Worm (Caenorhabditis elegans) whole organism, young adult: Measurements from ENCODE around the gene F47E1.20.

ENCODE experiments used
- F22D6.2 ChIP-seq: sonication (generic microtip); optimal IDR thresholded peaks from 2 replicates; lab custom pipeline; 2016; ENCODE audit warnings: mild to moderate bottlenecking, missing genetic modification characterization, missing compliant biosample characterization
- F33H1.4 ChIP-seq: fragments of 200-800 bp; sonication (Bioruptor generic); IDR thresholded peaks from 2 replicates; pipeline ENCODE4 v1.3.6; 2022; ENCODE audit warnings: missing genetic modification reagents, missing genetic modification characterization, missing compliant biosample characterization
- F52B5.7 ChIP-seq: sonication (generic microtip); optimal IDR thresholded peaks from 2 replicates; lab custom pipeline; 2016; ENCODE audit warnings: mild to moderate bottlenecking, missing genetic modification characterization, missing compliant biosample characterization
- F57A8.1 ChIP-seq: fragments of 200-800 bp; sonication (Bioruptor generic); optimal IDR thresholded peaks from 2 replicates; lab custom pipeline; 2018; ENCODE audit warnings: mild to moderate bottlenecking, missing genetic modification characterization, moderate library complexity, missing compliant biosample characterization
- K11D2.4 ChIP-seq: fragments of 200-800 bp; sonication (Bioruptor generic); IDR thresholded peaks from 2 replicates; pipeline ENCODE4 v1.3.6; 2022; ENCODE audit warnings: missing genetic modification reagents, missing genetic modification characterization, missing compliant biosample characterization
- T26A5.8 ChIP-seq: sonication (generic microtip); optimal IDR thresholded peaks from 2 replicates; lab custom pipeline; 2016; ENCODE audit warnings: missing genetic modification characterization, missing compliant biosample characterization
- Y56A3A.18 ChIP-seq: fragments of 200-800 bp; sonication (Bioruptor generic); IDR thresholded peaks from 2 replicates; pipeline ENCODE4 v1.3.6; 2022; ENCODE audit warnings: missing genetic modification reagents, missing genetic modification characterization, missing compliant biosample characterization
- Y67H2A.10 ChIP-seq: fragments of 200-800 bp; sonication (Bioruptor generic); conservative IDR thresholded peaks from 2 replicates; pipeline ENCODE4 v1.3.6; 2022; ENCODE audit warnings: missing genetic modification reagents, missing genetic modification characterization, missing compliant biosample characterization
- akir-1 ChIP-seq: fragments of 200-800 bp; sonication (Bioruptor generic); optimal IDR thresholded peaks from 2 replicates; lab custom pipeline; 2018; ENCODE audit warnings: mild to moderate bottlenecking, missing genetic modification characterization, moderate library complexity, missing compliant biosample characterization
- ama-1 ChIP-seq, 3 experiments: fragments of 150-350 bp in 1 of 3; sonication (generic microtip) in 2 of 3; optimal IDR thresholded peaks; 2 replicates each; lab custom pipeline; 2014 to 2018; ENCODE audit warnings: missing biosample characterization in 2 of 3, missing genetic modification characterization in 2 of 3, missing genetic modification reagents in 2 of 3
- aptf-2 ChIP-seq: fragments of 200-800 bp; sonication (Bioruptor generic); conservative IDR thresholded peaks from 2 replicates; pipeline ENCODE4 v1.3.6; 2022; ENCODE audit warnings: missing genetic modification reagents, missing genetic modification characterization, missing compliant biosample characterization
- aptf-3 ChIP-seq: fragments of 200-800 bp; sonication (Bioruptor generic); IDR thresholded peaks from 2 replicates; pipeline ENCODE4 v1.3.6; 2022; ENCODE audit warnings: missing genetic modification characterization, missing compliant biosample characterization
- attf-3 ChIP-seq: fragments of 200-800 bp; sonication (Bioruptor generic); conservative IDR thresholded peaks from 2 replicates; pipeline ENCODE4 v1.3.6; 2022; ENCODE audit warnings: missing genetic modification reagents, missing genetic modification characterization, missing compliant biosample characterization
- bed-1 ChIP-seq: fragments of 200-800 bp; sonication (Bioruptor generic); IDR thresholded peaks from 2 replicates; pipeline ENCODE4 v1.3.6; 2022; ENCODE audit warnings: missing genetic modification reagents, missing genetic modification characterization, missing compliant biosample characterization
- cebp-1 ChIP-seq, 2 experiments: fragments of 200-800 bp in 1 of 2; sonication (Bioruptor generic) in 1 of 2; sonication (generic microtip) in 1 of 2; IDR thresholded peaks in 1 of 2; optimal IDR thresholded peaks in 1 of 2; 2 replicates each; pipeline versions ENCODE4 v1.3.6 to Lab custom; 2017 to 2022; ENCODE audit warnings: missing compliant biosample characterization in 2 of 2, missing genetic modification characterization in 2 of 2, mild to moderate bottlenecking in 1 of 2, missing genetic modification reagents in 1 of 2, moderate library complexity in 1 of 2
- cebp-2 ChIP-seq: fragments of 200-800 bp; sonication (Bioruptor generic); IDR thresholded peaks from 2 replicates; pipeline ENCODE4 v1.3.6; 2022; ENCODE audit warnings: missing genetic modification characterization, missing compliant biosample characterization
- ceh-100 ChIP-seq: fragments of 200-800 bp; sonication (Bioruptor generic); IDR thresholded peaks from 2 replicates; pipeline ENCODE4 v1.3.6; 2022; ENCODE audit warnings: missing genetic modification reagents, missing genetic modification characterization, missing compliant biosample characterization
- ceh-58 ChIP-seq: fragments of 200-800 bp; sonication (Bioruptor generic); IDR thresholded peaks from 2 replicates; pipeline ENCODE4 v1.3.6; 2022; ENCODE audit warnings: missing genetic modification characterization, missing compliant biosample characterization
- ceh-91 ChIP-seq: fragments of 200-800 bp; sonication (Bioruptor generic); IDR thresholded peaks from 2 replicates; pipeline ENCODE4 v1.3.6; 2022; ENCODE audit warnings: missing genetic modification reagents, missing genetic modification characterization, missing compliant biosample characterization
- chd-7 ChIP-seq: sonication (generic microtip); optimal IDR thresholded peaks from 2 replicates; lab custom pipeline; 2016; ENCODE audit warnings: mild to moderate bottlenecking, missing genetic modification characterization, moderate library complexity, missing compliant biosample characterization
- die-1 ChIP-seq: sonication (generic microtip); optimal IDR thresholded peaks from 2 replicates; lab custom pipeline; 2016; ENCODE audit warnings: missing genotype, mild to moderate bottlenecking, missing genetic modification characterization, missing compliant biosample characterization
- dox-1 ChIP-seq: fragments of 200-800 bp; sonication (Bioruptor generic); IDR thresholded peaks from 2 replicates; pipeline ENCODE4 v1.3.6; 2022; ENCODE audit warnings: missing genetic modification reagents, missing genetic modification characterization, missing compliant biosample characterization
- fkh-3 ChIP-seq: sonication (generic microtip); optimal IDR thresholded peaks from 2 replicates; lab custom pipeline; 2016; ENCODE audit warnings: mild to moderate bottlenecking, missing genetic modification characterization, missing compliant biosample characterization
- hsf-1 ChIP-seq: fragments of 200-800 bp; sonication (Bioruptor generic); IDR thresholded peaks from 2 replicates; pipeline ENCODE4 v1.3.6; 2022; ENCODE audit warnings: missing genetic modification reagents, missing genetic modification characterization, missing compliant biosample characterization
- lag-1 ChIP-seq: fragments of 200-800 bp; sonication (Bioruptor generic); IDR thresholded peaks from 2 replicates; pipeline ENCODE4 v1.3.6; 2022; ENCODE audit warnings: missing genetic modification reagents, missing genetic modification characterization, missing compliant biosample characterization
- lsy-27 ChIP-seq: sonication (generic microtip); optimal IDR thresholded peaks from 2 replicates; lab custom pipeline; 2017; ENCODE audit warnings: missing genetic modification characterization, mild to moderate bottlenecking, missing compliant biosample characterization, antibody characterized with exemption, missing genotype, borderline replicate concordance; ENCODE audit not compliant: insufficient read depth
- mcd-1 ChIP-seq: fragments of 200-800 bp; sonication (Bioruptor generic); IDR thresholded peaks from 2 replicates; pipeline ENCODE4 v1.3.6; 2022; ENCODE audit warnings: missing genetic modification reagents, missing genetic modification characterization, missing compliant biosample characterization
- nfya-2 ChIP-seq: fragments of 200-800 bp; sonication (Bioruptor generic); IDR thresholded peaks from 2 replicates; pipeline ENCODE4 v1.3.6; 2022; ENCODE audit warnings: missing genetic modification reagents, missing genetic modification characterization, missing compliant biosample characterization
- nhr-27 ChIP-seq: fragments of 200-800 bp; sonication (Bioruptor generic); optimal IDR thresholded peaks from 2 replicates; lab custom pipeline; 2018; ENCODE audit warnings: mild to moderate bottlenecking, missing genetic modification characterization, moderate library complexity, missing compliant biosample characterization
- nhr-80 ChIP-seq: sonication (generic microtip); optimal IDR thresholded peaks from 2 replicates; lab custom pipeline; 2016; ENCODE audit warnings: missing genetic modification characterization, missing compliant biosample characterization
- pbrm-1 ChIP-seq: fragments of 200-800 bp; sonication (Bioruptor generic); IDR thresholded peaks from 2 replicates; pipeline ENCODE4 v1.3.6; 2022; ENCODE audit warnings: missing genetic modification reagents, missing genetic modification characterization, missing compliant biosample characterization
- pha-4 ChIP-seq: fragments of 150-350 bp; sonication (generic microtip); optimal IDR thresholded peaks from 2 replicates; lab custom pipeline; 2014; ENCODE audit warnings: missing biosample characterization, missing genetic modification reagents, missing genetic modification characterization
- rec-8 ChIP-seq, 2 experiments: sonication (generic microtip); optimal IDR thresholded peaks; 2 replicates each; lab custom pipeline; 2016; ENCODE audit warnings: mild to moderate bottlenecking in 2 of 2, missing genetic modification characterization in 2 of 2, missing genetic modification reagents in 2 of 2, missing genotype in 2 of 2, missing biosample characterization in 1 of 2, missing compliant biosample characterization in 1 of 2, moderate library complexity in 1 of 2
- repo-1 ChIP-seq: sonication (generic microtip); optimal IDR thresholded peaks from 2 replicates; lab custom pipeline; 2017; ENCODE audit warnings: mild to moderate bottlenecking, missing genetic modification characterization, missing compliant biosample characterization
- sea-2 ChIP-seq: fragments of 200-800 bp; sonication (Bioruptor generic); IDR thresholded peaks from 2 replicates; pipeline ENCODE4 v1.3.6; 2022; ENCODE audit warnings: missing genetic modification characterization, missing compliant biosample characterization
- snpc-1.3 ChIP-seq: sonication (generic microtip); optimal IDR thresholded peaks from 2 replicates; lab custom pipeline; 2017; ENCODE audit warnings: missing genetic modification characterization, mild to moderate bottlenecking, missing compliant biosample characterization, antibody characterized with exemption, moderate library complexity, missing genotype, missing genetic modification reagents; ENCODE audit not compliant: insufficient read depth
- snpc-3.4 ChIP-seq: sonication (generic microtip); optimal IDR thresholded peaks from 2 replicates; lab custom pipeline; 2017; ENCODE audit warnings: missing genetic modification characterization, mild to moderate bottlenecking, missing compliant biosample characterization, antibody characterized with exemption, moderate library complexity, missing genotype, missing genetic modification reagents
- sptf-2 ChIP-seq: fragments of 200-800 bp; sonication (Bioruptor generic); optimal IDR thresholded peaks from 2 replicates; lab custom pipeline; 2018; ENCODE audit warnings: mild to moderate bottlenecking, missing genetic modification characterization, missing compliant biosample characterization
- unc-130 ChIP-seq: sonication (generic microtip); optimal IDR thresholded peaks from 2 replicates; lab custom pipeline; 2016; ENCODE audit warnings: missing genetic modification reagents, missing genetic modification characterization, missing compliant biosample characterization
- ztf-18 ChIP-seq: sonication (generic microtip); optimal IDR thresholded peaks from 2 replicates; lab custom pipeline; 2016; ENCODE audit warnings: missing genotype, mild to moderate bottlenecking, missing genetic modification characterization, missing compliant biosample characterization
- ztf-25 ChIP-seq: fragments of 200-800 bp; sonication (Bioruptor generic); IDR thresholded peaks from 2 replicates; pipeline ENCODE4 v1.3.6; 2022; ENCODE audit warnings: missing genetic modification reagents, missing genetic modification characterization, missing compliant biosample characterization
- ztf-26 ChIP-seq: sonication (generic microtip); optimal IDR thresholded peaks from 2 replicates; lab custom pipeline; 2017; ENCODE audit warnings: missing genetic modification characterization, missing compliant biosample characterization
- ztf-3 ChIP-seq: fragments of 200-800 bp; sonication (Bioruptor generic); optimal IDR thresholded peaks from 2 replicates; lab custom pipeline; 2018; ENCODE audit warnings: mild to moderate bottlenecking, missing genetic modification characterization, missing compliant biosample characterization
- ztf-6 ChIP-seq: fragments of 200-800 bp; sonication (Bioruptor generic); IDR thresholded peaks from 2 replicates; pipeline ENCODE4 v1.3.6; 2022; ENCODE audit warnings: missing genetic modification reagents, missing genetic modification characterization, missing compliant biosample characterization

Gene F47E1.20

ce11 chrX:9078149-9078548, 29.4 kb downstream of the F47E1.20 start (continued):
- TF ChIP-seq pha-4 (no peak), bed-1 (no peak), lsy-27 (no peak), ztf-3 (no peak), F22D6.2 (tag; lab: Kevin White, UChicago) (no peak), akir-1 (GFP tag; lab: Kevin White, UChicago) (no peak), die-1 (tag; lab: Kevin White, UChicago) (peak; percentile 81), ceh-58 (GFP tag; lab: Robert Waterston, UW) (no peak), chd-7 (no peak), Y67H2A.10 (GFP tag; lab: Robert Waterston, UW) (no peak), repo-1 (tag; lab: Kevin White, UChicago) (no peak), T26A5.8 (tag; lab: Kevin White, UChicago) (peak; percentile 38), ceh-100 (GFP tag; lab: Robert Waterston, UW) (no peak), snpc-1.3 (tag; lab: Kevin White, UChicago) (peak; percentile 30), F57A8.1 (no peak), lag-1 (0 out of 2 replicates have a peak, but pooled peaks have one; percentile 9), Y56A3A.18 (GFP tag; lab: Robert Waterston, UW) (0 out of 2 replicates have a peak, but pooled peaks have one; percentile 58), ztf-18 (tag; lab: Kevin White, UChicago) (peak; percentile 71), nfya-2 (no peak), pbrm-1 (GFP tag; lab: Robert Waterston, UW) (peak; percentile 72), K11D2.4 (no peak), mcd-1 (GFP tag; lab: Robert Waterston, UW) (no peak), dox-1 (GFP tag; lab: Robert Waterston, UW) (no peak), hsf-1 (GFP tag; lab: Robert Waterston, UW) (peak; percentile 47; the same call in 1 of the 2 replicates), cebp-2 (no peak), aptf-3 (GFP tag; lab: Robert Waterston, UW) (no peak), sptf-2 (peak; percentile 35), rec-8 (tag; optimal IDR thresholded peaks at IDR 0.05; lab: Kevin White, UChicago) (peak; percentile 45 to 61), cebp-1 (GFP tag; IDR thresholded peaks at IDR 0.05; lab: Robert Waterston, UW) (no peak), cebp-1 (tag; optimal IDR thresholded peaks at IDR 0.05; lab: Kevin White, UChicago) (no peak), attf-3 (no peak), ztf-6 (no peak), F52B5.7 (tag; lab: Kevin White, UChicago) (no peak), fkh-3 (tag; lab: Kevin White, UChicago) (peak; percentile 67), sea-2 (GFP tag; lab: Robert Waterston, UW) (no peak), ama-1 (optimal IDR thresholded peaks at IDR 0.05; lab: Kevin White, UChicago) (no peak), ama-1 (GFP tag; optimal IDR thresholded peaks at IDR 0.05; lab: Kevin White, UChicago) (peak in 1 of 2 experiments; percentile 66), unc-130 (GFP tag; lab: Kevin White, UChicago) (no peak), nhr-80 (tag; lab: Kevin White, UChicago) (peak; percentile 9), ceh-91 (GFP tag; lab: Robert Waterston, UW) (no peak), aptf-2 (no peak)

DNA sequence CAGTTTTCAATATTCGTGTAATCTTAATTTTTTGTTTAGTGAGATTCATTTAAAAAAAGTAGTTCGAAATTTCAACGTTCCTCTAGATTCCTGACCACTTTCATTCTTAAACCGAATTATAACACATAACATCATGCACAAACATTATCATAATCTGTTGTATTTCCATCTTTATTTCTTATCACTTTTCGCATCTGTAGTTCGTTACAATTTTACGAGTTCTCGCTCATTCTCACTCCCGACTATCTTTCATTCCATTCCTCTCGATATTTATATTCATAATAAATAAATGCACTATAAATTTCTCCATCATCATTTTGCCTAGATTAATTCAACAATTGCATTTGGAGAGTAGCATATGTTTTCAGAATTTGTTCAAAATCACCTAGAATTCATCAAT, 32.5 kb downstream of the F47E1.20 start:
- TF ChIP-seq F33H1.4 (GFP tag; lab: Robert Waterston, UW) (no peak), ztf-3 (no peak), ztf-26 (tag; lab: Kevin White, UChicago) (no peak), nhr-27 (tag; lab: Kevin White, UChicago) (no peak), aptf-2 (no peak), ztf-25 (GFP tag; lab: Robert Waterston, UW) (no peak), snpc-3.4 (tag; lab: Kevin White, UChicago) (no peak), ztf-6 (no peak)
